Fruit fly (Drosophila melanogaster) whole organism, embryonic: Measurements from ENCODE around the gene CG11309.

Source experiments
- Aef1 ChIP-seq: fragments of 200-800 bp; sonication (Bioruptor generic); IDR thresholded peaks from 3 replicates; pipeline ENCODE4 v1.3.6; 2022; ENCODE audit warnings: missing biosample characterization, missing genetic modification characterization
- B-H2 ChIP-seq: fragments of 200-800 bp; sonication (Bioruptor generic); optimal IDR thresholded peaks from 2 replicates; lab custom pipeline; 2018; ENCODE audit warnings: missing biosample characterization, mild to moderate bottlenecking, missing genetic modification characterization
- Bgb ChIP-seq: fragments of 200-800 bp; sonication (Bioruptor generic); IDR thresholded peaks from 2 replicates; pipeline ENCODE4 v1.3.6; 2022; ENCODE audit warnings: missing biosample characterization, missing genetic modification characterization; ENCODE audit not compliant: partially characterized antibody
- C15 ChIP-seq: fragments of 200-800 bp; sonication (Bioruptor generic); IDR thresholded peaks from 3 replicates; pipeline ENCODE4 v1.3.6; 2022; ENCODE audit warnings: missing biosample characterization, missing genetic modification characterization
- CG11695 ChIP-seq: fragments of 200-800 bp; sonication (Bioruptor generic); IDR thresholded peaks from 3 replicates; pipeline ENCODE4 v1.3.6; 2022; ENCODE audit warnings: missing biosample characterization, missing genetic modification characterization
- CG12104 ChIP-seq: fragments of 200-800 bp; sonication (Bioruptor generic); optimal IDR thresholded peaks from 3 replicates; lab custom pipeline; 2016; ENCODE audit warnings: missing biosample characterization, missing genetic modification characterization
- CG13287 ChIP-seq: fragments of 200-800 bp; sonication (Bioruptor generic); IDR thresholded peaks from 2 replicates; pipeline ENCODE4 v1.3.6; 2022; ENCODE audit warnings: missing biosample characterization, missing genetic modification characterization; ENCODE audit not compliant: partially characterized antibody
- CG18476 ChIP-seq: fragments of 200-800 bp; sonication (Bioruptor generic); optimal IDR thresholded peaks from 2 replicates; lab custom pipeline; 2016; ENCODE audit warnings: missing biosample characterization, mild to moderate bottlenecking, missing genetic modification characterization
- CG2120 ChIP-seq: fragments of 200-800 bp; sonication (Bioruptor generic); optimal IDR thresholded peaks from 3 replicates; lab custom pipeline; 2016; ENCODE audit warnings: missing biosample characterization, missing genetic modification characterization
- CG2875 ChIP-seq: fragments of 200-800 bp; sonication (Bioruptor generic); optimal IDR thresholded peaks from 2 replicates; lab custom pipeline; 2017; ENCODE audit warnings: missing biosample characterization, mild to moderate bottlenecking, missing genetic modification characterization, missing genetic modification reagents
- CG3065 ChIP-seq: fragments of 200-800 bp; sonication (Bioruptor generic); optimal IDR thresholded peaks from 2 replicates; lab custom pipeline; 2016; ENCODE audit warnings: missing biosample characterization, missing genetic modification characterization
- CG31224 ChIP-seq: fragments of 200-800 bp; sonication (Bioruptor generic); IDR thresholded peaks from 2 replicates; pipeline ENCODE4 v1.3.6; 2022; ENCODE audit warnings: missing biosample characterization, missing genetic modification characterization
- CG31365 ChIP-seq: fragments of 200-800 bp; sonication (Bioruptor generic); optimal IDR thresholded peaks from 2 replicates; lab custom pipeline; 2018; ENCODE audit warnings: missing biosample characterization, mild to moderate bottlenecking, missing genetic modification characterization
- CG34224 ChIP-seq: fragments of 200-800 bp; sonication (Bioruptor generic); IDR thresholded peaks from 3 replicates; pipeline ENCODE4 v1.3.6; 2022; ENCODE audit warnings: missing biosample characterization, missing genetic modification characterization; ENCODE audit not compliant: partially characterized antibody
- CG3838 ChIP-seq: fragments of 200-800 bp; sonication (Bioruptor generic); optimal IDR thresholded peaks from 3 replicates; lab custom pipeline; 2016; ENCODE audit warnings: missing biosample characterization, missing genetic modification characterization
- CG7963 ChIP-seq: fragments of 200-800 bp; sonication (Bioruptor generic); IDR thresholded peaks from 3 replicates; pipeline ENCODE4 v1.3.6; 2022; ENCODE audit warnings: missing biosample characterization, missing genetic modification characterization; ENCODE audit not compliant: partially characterized antibody
- CTCF ChIP-seq: fragments of 200-800 bp; sonication (Bioruptor generic); optimal IDR thresholded peaks from 2 replicates; lab custom pipeline; 2017; ENCODE audit warnings: missing biosample characterization, mild to moderate bottlenecking, missing genetic modification characterization, moderate library complexity
- Doc3 ChIP-seq: fragments of 200-800 bp; sonication (Bioruptor generic); IDR thresholded peaks from 3 replicates; pipeline ENCODE4 v1.3.6; 2022; ENCODE audit warnings: missing biosample characterization, missing genetic modification characterization; ENCODE audit not compliant: partially characterized antibody
- HHEX ChIP-seq: fragments of 200-800 bp; sonication (Bioruptor generic); optimal IDR thresholded peaks from 3 replicates; lab custom pipeline; 2017; ENCODE audit warnings: missing biosample characterization, mild to moderate bottlenecking, missing genetic modification characterization, missing genetic modification reagents
- MBD-R2 ChIP-seq: fragments of 200-800 bp; sonication (Bioruptor generic); IDR thresholded peaks from 2 replicates; pipeline ENCODE4 v1.3.6; 2022; ENCODE audit warnings: missing biosample characterization, missing genetic modification characterization
- MESR4 ChIP-seq: fragments of 200-800 bp; sonication (Bioruptor generic); optimal IDR thresholded peaks from 2 replicates; lab custom pipeline; 2018; ENCODE audit warnings: missing biosample characterization, mild to moderate bottlenecking, missing genetic modification characterization, moderate library complexity
- Med ChIP-seq: fragments of 200-800 bp; sonication (Bioruptor generic); peaks from one replicate; lab custom pipeline; 2016; ENCODE audit warnings: missing biosample characterization, missing genetic modification characterization, mild to moderate bottlenecking, inconsistent platforms, moderate library complexity
- NC2β ChIP-seq: fragments of 200-800 bp; sonication (Bioruptor generic); optimal IDR thresholded peaks from 2 replicates; lab custom pipeline; 2016; ENCODE audit warnings: missing biosample characterization, missing genetic modification characterization
- Opbp ChIP-seq: fragments of 200-800 bp; sonication (Bioruptor generic); IDR thresholded peaks from 3 replicates; pipeline ENCODE4 v1.3.6; 2022; ENCODE audit warnings: missing biosample characterization, missing genetic modification characterization; ENCODE audit not compliant: partially characterized antibody
- Ptx1 ChIP-seq: fragments of 200-800 bp; sonication (Bioruptor generic); IDR thresholded peaks from 2 replicates; pipeline ENCODE4 v1.3.6; 2022; ENCODE audit warnings: missing biosample characterization, missing genetic modification characterization
- Scr ChIP-seq: fragments of 200-800 bp; sonication (Bioruptor generic); IDR thresholded peaks from 2 replicates; pipeline ENCODE4 v1.3.6; 2022; ENCODE audit warnings: missing biosample characterization, missing genetic modification characterization; ENCODE audit not compliant: partially characterized antibody
- Sry-δ ChIP-seq: fragments of 200-800 bp; sonication (Bioruptor generic); optimal IDR thresholded peaks from 2 replicates; lab custom pipeline; 2016; ENCODE audit warnings: missing biosample characterization, missing genetic modification characterization
- YL-1 ChIP-seq: fragments of 200-800 bp; sonication (Bioruptor generic); optimal IDR thresholded peaks from 3 replicates; lab custom pipeline; 2017; ENCODE audit warnings: missing biosample characterization, mild to moderate bottlenecking, missing genetic modification characterization
- bigmax ChIP-seq: fragments of 200-800 bp; sonication (Bioruptor generic); optimal IDR thresholded peaks from 2 replicates; lab custom pipeline; 2018; ENCODE audit warnings: missing biosample characterization, mild to moderate bottlenecking, missing genetic modification characterization
- fd96Cb ChIP-seq: fragments of 200-800 bp; sonication (Bioruptor generic); optimal IDR thresholded peaks from 2 replicates; lab custom pipeline; 2018; ENCODE audit warnings: missing biosample characterization, mild to moderate bottlenecking, missing genetic modification characterization, moderate library complexity
- hkb ChIP-seq, 2 experiments: fragments of 200-800 bp in 1 of 2; fragments of >200 bp in 1 of 2; sonication (Bioruptor generic) in 1 of 2; IDR thresholded peaks in 1 of 2; optimal IDR thresholded peaks in 1 of 2; 2 replicates each; pipeline versions ENCODE4 v1.3.6 to Lab custom; 2017 to 2022; ENCODE audit warnings: missing biosample characterization in 1 of 2, missing genetic modification characterization in 1 of 2
- knrl ChIP-seq: fragments of 200-800 bp; sonication (Bioruptor generic); IDR thresholded peaks from 3 replicates; pipeline ENCODE4 v1.3.6; 2022; ENCODE audit warnings: missing biosample characterization, missing genetic modification characterization; ENCODE audit not compliant: partially characterized antibody
- lbe ChIP-seq: fragments of 200-800 bp; sonication (Bioruptor generic); optimal IDR thresholded peaks from 2 replicates; lab custom pipeline; 2016; ENCODE audit warnings: missing biosample characterization, mild to moderate bottlenecking, missing genetic modification characterization
- pho ChIP-seq: fragments of 200-800 bp; sonication (Bioruptor generic); optimal IDR thresholded peaks from 2 replicates; lab custom pipeline; 2016; ENCODE audit warnings: missing biosample characterization, missing genetic modification characterization
- pros ChIP-seq: fragments of 200-800 bp; sonication (Bioruptor generic); optimal IDR thresholded peaks from 3 replicates; lab custom pipeline; 2019; ENCODE audit warnings: missing biosample characterization, mild to moderate bottlenecking, missing genetic modification characterization, moderate library complexity
- sc ChIP-seq, 3 experiments: fragments of >200 bp in 2 of 3; fragments of 200-800 bp in 1 of 3; sonication (Bioruptor generic) in 1 of 3; optimal IDR thresholded peaks; 2 replicates in 2 of 3; 3 replicates in 1 of 3; lab custom pipeline; 2017; ENCODE audit warnings: mild to moderate bottlenecking in 1 of 3, missing biosample characterization in 1 of 3, missing genetic modification characterization in 1 of 3, missing genetic modification reagents in 1 of 3
- stc ChIP-seq: fragments of 200-800 bp; sonication (Bioruptor generic); IDR thresholded peaks from 2 replicates; pipeline ENCODE4 v1.3.6; 2022; ENCODE audit warnings: missing biosample characterization, missing genetic modification characterization
- sug ChIP-seq: fragments of 200-800 bp; optimal IDR thresholded peaks from 2 replicates; lab custom pipeline; 2019; ENCODE audit warnings: missing biosample characterization, mild to moderate bottlenecking, missing genetic modification characterization, moderate library complexity
- tll ChIP-seq, 2 experiments: fragments of 200-800 bp in 1 of 2; fragments of >200 bp in 1 of 2; sonication (Bioruptor generic) in 1 of 2; optimal IDR thresholded peaks; 2 replicates each; lab custom pipeline; 2017 to 2019; ENCODE audit warnings: missing biosample characterization in 2 of 2, missing genetic modification characterization in 2 of 2, mild to moderate bottlenecking in 1 of 2, moderate library complexity in 1 of 2
- tna ChIP-seq: fragments of 200-800 bp; sonication (Bioruptor generic); IDR thresholded peaks from 2 replicates; pipeline ENCODE4 v1.3.6; 2022; ENCODE audit warnings: missing biosample characterization, missing genetic modification characterization; ENCODE audit not compliant: partially characterized antibody
- twi ChIP-seq: fragments of 200-800 bp; optimal IDR thresholded peaks from 2 replicates; lab custom pipeline; 2019; ENCODE audit warnings: missing biosample characterization, mild to moderate bottlenecking, missing genetic modification characterization, moderate library complexity
- vnd ChIP-seq: fragments of 200-800 bp; sonication (Bioruptor generic); IDR thresholded peaks from 3 replicates; pipeline ENCODE4 v1.3.6; 2022; ENCODE audit warnings: missing biosample characterization, missing genetic modification characterization; ENCODE audit not compliant: partially characterized antibody
- zen ChIP-seq: fragments of 200-800 bp; sonication (Bioruptor generic); optimal IDR thresholded peaks from 3 replicates; lab custom pipeline; 2018; ENCODE audit warnings: missing biosample characterization, mild to moderate bottlenecking, missing genetic modification characterization, moderate library complexity

The CG11309 gene

DNA sequence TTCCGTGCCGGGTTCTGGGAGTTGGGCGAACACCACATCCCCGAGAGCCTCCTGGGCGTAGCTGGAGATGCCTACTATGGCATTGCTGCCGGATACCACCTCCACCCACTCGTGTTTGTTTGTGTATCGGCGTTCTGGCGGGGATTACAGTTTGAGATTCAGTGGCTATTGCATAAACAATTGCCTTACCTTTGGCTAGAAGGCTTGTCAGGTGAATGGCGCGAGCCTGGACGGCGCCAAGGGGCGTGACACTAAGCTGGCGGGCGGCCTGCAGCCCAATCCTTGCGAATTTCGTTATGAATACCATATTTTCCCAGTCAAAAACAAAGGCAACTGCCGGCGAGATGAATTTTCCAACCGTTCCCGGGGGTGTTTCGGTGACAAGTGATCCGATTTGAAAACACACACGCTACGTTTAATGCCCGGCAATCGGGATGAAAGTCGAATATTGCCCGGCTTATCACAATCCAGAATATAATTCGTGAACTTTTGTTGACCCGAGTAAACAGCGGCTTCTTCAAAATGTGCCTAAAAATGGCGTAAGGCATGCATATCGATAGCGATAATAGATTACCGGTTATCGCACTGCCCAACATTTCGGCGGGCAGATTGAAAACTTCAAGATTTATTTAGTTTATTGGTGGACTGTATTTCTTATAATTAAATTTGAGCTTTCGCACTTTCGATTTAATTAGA is 23.3 kb downstream of the CG11309 start, which contains the start of gene ppl (continued):
- TF ChIP-seq CG11695 (GFP tag; lab: Robert Waterston, UW) (no peak), pros (peak; percentile 87), Sry-δ (GFP tag; lab: Kevin White, UChicago) (peak; percentile 77), CG3065 (GFP tag; lab: Kevin White, UChicago) (no peak), zen (tag; lab: Kevin White, UChicago) (peak; percentile 4), lbe (GFP tag; lab: Kevin White, UChicago) (peak; percentile 26), knrl (0 out of 3 replicates have a peak, but pooled peaks have one; percentile 21), bigmax (GFP tag; lab: Kevin White, UChicago) (no peak), MBD-R2 (peak; percentile 49; the same call in 1 of the 2 replicates), Aef1 (GFP tag; lab: Robert Waterston, UW) (no peak), pho (no peak), CG34224 (GFP tag; lab: Robert Waterston, UW) (peak; percentile 66), tna (GFP tag; lab: Robert Waterston, UW) (peak; percentile 37; the same call in 1 of the 2 replicates), CG18476 (GFP tag; lab: Kevin White, UChicago) (peak; percentile 91), Scr (GFP tag; lab: Robert Waterston, UW) (peak; percentile 46; the same call in 1 of the 2 replicates), CG13287 (peak; percentile 73), Med (GFP tag; lab: Kevin White, UChicago) (peak; percentile 60), Opbp (GFP tag; lab: Robert Waterston, UW) (peak; percentile 45; the same call in 2 of the 3 replicates), MESR4 (GFP tag; lab: Kevin White, UChicago) (peak; percentile 42), vnd (GFP tag; lab: Robert Waterston, UW) (peak; percentile 48; the same call in 2 of the 3 replicates), twi (tag; lab: Kevin White, UChicago) (no peak), CG31365 (tag; lab: Kevin White, UChicago) (no peak), Ptx1 (no peak), CG31224 (GFP tag; lab: Robert Waterston, UW) (no peak), Doc3 (GFP tag; lab: Robert Waterston, UW) (peak; percentile 48; the same call in 2 of the 3 replicates), CG12104 (GFP tag; lab: Kevin White, UChicago) (no peak), Bgb (GFP tag; lab: Robert Waterston, UW) (peak; percentile 58), CG2875 (GFP tag; lab: Kevin White, UChicago) (no peak), sug (tag; lab: Kevin White, UChicago) (no peak), HHEX (GFP tag; lab: Kevin White, UChicago) (no peak), CG3838 (GFP tag; lab: Kevin White, UChicago) (no peak), hkb (optimal IDR thresholded peaks at IDR 0.05; lab: Kevin White, UChicago) (peak; percentile 8), hkb (GFP tag; IDR thresholded peaks at IDR 0.05; lab: Robert Waterston, UW) (peak; percentile 32; the same call in 1 of the 2 replicates), stc (GFP tag; lab: Robert Waterston, UW) (no peak), C15 (GFP tag; lab: Robert Waterston, UW) (no peak), CG7963 (0 out of 3 replicates have a peak, but pooled peaks have one; percentile 30), CG2120 (GFP tag; lab: Kevin White, UChicago) (no peak), YL-1 (GFP tag; lab: Kevin White, UChicago) (peak; percentile 56), NC2β (GFP tag; lab: Kevin White, UChicago) (peak; percentile 4), B-H2 (GFP tag; lab: Kevin White, UChicago) (no peak), fd96Cb (tag; lab: Kevin White, UChicago) (no peak), sc (optimal IDR thresholded peaks at IDR 0.05; lab: Kevin White, UChicago) (no peak), sc (GFP tag; optimal IDR thresholded peaks at IDR 0.05; lab: Kevin White, UChicago) (no peak), CTCF (GFP tag; lab: Kevin White, UChicago) (peak; percentile 4), tll (GFP tag; optimal IDR thresholded peaks at IDR 0.05; lab: Kevin White, UChicago) (no peak)
